Fruit fly (Drosophila melanogaster) whole organism, adult: ENCODE results near the gene Sec23.

Experiments
- CG14711 ChIP-seq: fragments of 200-800 bp; sonication (Bioruptor generic); optimal IDR thresholded peaks from 2 replicates; lab custom pipeline; 2018; ENCODE audit warnings: missing biosample characterization, mild to moderate bottlenecking, missing genetic modification characterization, moderate library complexity
- CG1620 ChIP-seq: fragments of 200-800 bp; sonication (Bioruptor generic); optimal IDR thresholded peaks from 2 replicates; lab custom pipeline; 2016; ENCODE audit warnings: missing biosample characterization, missing genetic modification characterization
- CG7045 ChIP-seq: fragments of 200-800 bp; sonication (Bioruptor generic); optimal IDR thresholded peaks from 2 replicates; lab custom pipeline; 2017; ENCODE audit warnings: missing biosample characterization, mild to moderate bottlenecking, missing genetic modification characterization
- CG7101 ChIP-seq: fragments of 200-800 bp; sonication (Bioruptor generic); optimal IDR thresholded peaks from 2 replicates; lab custom pipeline; 2018; ENCODE audit warnings: missing biosample characterization, mild to moderate bottlenecking, missing genetic modification characterization, moderate library complexity
- Clk ChIP-seq: fragments of 200-800 bp; sonication (Bioruptor generic); optimal IDR thresholded peaks from 2 replicates; lab custom pipeline; 2017; ENCODE audit warnings: missing biosample characterization, missing genetic modification characterization
- Crg-1 ChIP-seq: fragments of 200-800 bp; sonication (Bioruptor generic); optimal IDR thresholded peaks from 2 replicates; lab custom pipeline; 2016; ENCODE audit warnings: missing biosample characterization, missing genetic modification characterization
- Hr96 ChIP-seq: fragments of 200-800 bp; sonication (Bioruptor generic); optimal IDR thresholded peaks from 2 replicates; lab custom pipeline; 2016; ENCODE audit warnings: missing biosample characterization, missing genetic modification characterization
- bab1 ChIP-seq: fragments of 200-800 bp; sonication (Bioruptor generic); optimal IDR thresholded peaks from 3 replicates; lab custom pipeline; 2019; ENCODE audit warnings: missing biosample characterization, mild to moderate bottlenecking, missing genetic modification characterization, moderate library complexity
- cic ChIP-seq: fragments of 200-800 bp; sonication (Bioruptor generic); optimal IDR thresholded peaks from 2 replicates; lab custom pipeline; 2017; ENCODE audit warnings: missing biosample characterization, mild to moderate bottlenecking, missing genetic modification characterization, moderate library complexity
- cnc ChIP-seq, 2 experiments: fragments of >200 bp; optimal IDR thresholded peaks; 2 replicates each; lab custom pipeline; 2017
- kay ChIP-seq: fragments of 200-800 bp; sonication (Bioruptor generic); peaks from one replicate; lab custom pipeline; 2016; ENCODE audit warnings: missing biosample characterization, missing genetic modification characterization, borderline replicate concordance
- ovo ChIP-seq: fragments of 200-800 bp; sonication (Bioruptor generic); optimal IDR thresholded peaks from 2 replicates; lab custom pipeline; 2016; ENCODE audit warnings: missing biosample characterization, missing genetic modification characterization
- tj ChIP-seq: fragments of 200-800 bp; sonication (Bioruptor generic); optimal IDR thresholded peaks from 3 replicates; lab custom pipeline; 2017; ENCODE audit warnings: missing biosample characterization, mild to moderate bottlenecking, missing genetic modification characterization, moderate library complexity
- toe ChIP-seq: fragments of 200-800 bp; sonication (Bioruptor generic); optimal IDR thresholded peaks from 2 replicates; lab custom pipeline; 2016; ENCODE audit warnings: missing biosample characterization, missing genetic modification characterization

- no peak for TF ChIP-seq toe
- TF ChIP-seq Crg-1 (GFP tag; lab: Kevin White, UChicago) = no peak
- no peak for TF ChIP-seq cnc (optimal IDR thresholded peaks at IDR 0.05; lab: Kevin White, UChicago)
- TF ChIP-seq tj = no peak
- no peak for TF ChIP-seq CG14711
- TF ChIP-seq kay (GFP tag; lab: Kevin White, UChicago) = no peak
- TF ChIP-seq CG1620 (GFP tag; lab: Kevin White, UChicago) = no peak
- TF ChIP-seq bab1 (GFP tag; lab: Kevin White, UChicago) = no peak
- no peak for TF ChIP-seq CG7045 (GFP tag; lab: Kevin White, UChicago)
- no peak for TF ChIP-seq Clk (GFP tag; lab: Kevin White, UChicago)
- no peak for TF ChIP-seq CG7101 (tag; lab: Kevin White, UChicago)
- TF ChIP-seq cic (GFP tag; lab: Kevin White, UChicago) = no peak
- no peak for TF ChIP-seq ovo
- no peak for TF ChIP-seq Hr96
Measured at dm6 chr3R:5671795-5672657, 23.2 kb downstream of the Sec23 start.
